Worm (Caenorhabditis elegans) whole organism, L4 larva: ENCODE results near the gene fipr-5.

Source experiments
- F10B5.3 ChIP-seq: sonication (generic microtip); optimal IDR thresholded peaks from 2 replicates; lab custom pipeline; 2016; ENCODE audit warnings: mild to moderate bottlenecking, missing genetic modification characterization, missing compliant biosample characterization
- F26F4.8 ChIP-seq: fragments of 200-800 bp; sonication (Bioruptor generic); conservative IDR thresholded peaks from 2 replicates; pipeline ENCODE4 v1.3.6; 2022; ENCODE audit warnings: missing genetic modification characterization, missing compliant biosample characterization
- R02D3.7 ChIP-seq: fragments of 150-350 bp; sonication (generic microtip); optimal IDR thresholded peaks from 3 replicates; lab custom pipeline; 2014; ENCODE audit warnings: missing biosample characterization, missing genetic modification characterization
- Y105C5A.15 ChIP-seq: fragments of 200-800 bp; sonication (Bioruptor generic); IDR thresholded peaks from 2 replicates; pipeline ENCODE4 v1.3.6; 2022; ENCODE audit warnings: missing genetic modification characterization, missing compliant biosample characterization
- Y48G9A.11 ChIP-seq: fragments of 200-800 bp; sonication (Bioruptor generic); IDR thresholded peaks from 2 replicates; pipeline ENCODE4 v1.3.6; 2022; ENCODE audit warnings: missing genetic modification reagents, missing genetic modification characterization, missing compliant biosample characterization
- ama-1 ChIP-seq: fragments of 150-350 bp; optimal IDR thresholded peaks from 2 replicates; lab custom pipeline; 2014; ENCODE audit warnings: inconsistent platforms, mixed read lengths
- attf-4 ChIP-seq: sonication (generic microtip); optimal IDR thresholded peaks from 3 replicates; lab custom pipeline; 2017; ENCODE audit warnings: missing biosample characterization, missing genetic modification characterization
- daf-19 ChIP-seq: fragments of 200-800 bp; sonication (Bioruptor generic); conservative IDR thresholded peaks from 2 replicates; pipeline ENCODE4 v1.3.6; 2022; ENCODE audit warnings: missing genetic modification characterization, missing compliant biosample characterization
- daf-8 ChIP-seq: fragments of 200-800 bp; sonication (Bioruptor generic); IDR thresholded peaks from 2 replicates; pipeline ENCODE4 v1.3.6; 2022; ENCODE audit warnings: missing genetic modification characterization, missing compliant biosample characterization
- dmd-8 ChIP-seq: fragments of 200-800 bp; sonication (Bioruptor generic); IDR thresholded peaks from 2 replicates; pipeline ENCODE4 v1.3.6; 2022; ENCODE audit warnings: missing genetic modification characterization, missing compliant biosample characterization
- dve-1 ChIP-seq: sonication (generic microtip); optimal IDR thresholded peaks from 2 replicates; lab custom pipeline; 2017; ENCODE audit warnings: antibody characterized with exemption, mild to moderate bottlenecking, missing genetic modification characterization, missing compliant biosample characterization; ENCODE audit not compliant: insufficient read depth
- fkh-10 ChIP-seq: fragments of 150-350 bp; optimal IDR thresholded peaks from 2 replicates; lab custom pipeline; 2014; ENCODE audit warnings: missing biosample characterization, missing genetic modification reagents, missing genetic modification characterization
- fos-1 ChIP-seq: fragments of 150-350 bp; optimal IDR thresholded peaks from 2 replicates; lab custom pipeline; 2014; ENCODE audit warnings: missing biosample characterization, missing genetic modification characterization
- hif-1 ChIP-seq, 2 experiments: sonication (generic microtip); optimal IDR thresholded peaks; 2 replicates each; lab custom pipeline; 2016 to 2017; ENCODE audit warnings: missing compliant biosample characterization in 2 of 2, missing genetic modification characterization in 2 of 2, missing genetic modification reagents in 2 of 2, missing genotype in 2 of 2, mild to moderate bottlenecking in 1 of 2
- lim-7 ChIP-seq: fragments of 200-800 bp; sonication (Bioruptor generic); IDR thresholded peaks from 2 replicates; pipeline ENCODE4 v1.3.6; 2022; ENCODE audit warnings: missing genetic modification characterization, missing compliant biosample characterization
- lin-38 ChIP-seq: fragments of 200-800 bp; sonication (Bioruptor generic); IDR thresholded peaks from 2 replicates; pipeline ENCODE4 v1.3.6; 2022; ENCODE audit warnings: missing genetic modification reagents, missing genetic modification characterization, missing compliant biosample characterization
- madf-5 ChIP-seq, 2 experiments: fragments of 200-800 bp; sonication (Bioruptor generic); IDR thresholded peaks; 2 replicates each; pipeline ENCODE4 v1.3.6; 2022; ENCODE audit warnings: missing compliant biosample characterization in 2 of 2, missing genetic modification characterization in 2 of 2
- madf-9 ChIP-seq: fragments of 200-800 bp; sonication (Bioruptor generic); conservative IDR thresholded peaks from 2 replicates; pipeline ENCODE4 v1.3.6; 2022; ENCODE audit warnings: missing genetic modification reagents, missing genetic modification characterization, missing compliant biosample characterization
- mdt-29 ChIP-seq: fragments of 200-800 bp; sonication (Bioruptor generic); IDR thresholded peaks from 2 replicates; pipeline ENCODE4 v1.3.6; 2022; ENCODE audit warnings: missing genetic modification reagents, missing genetic modification characterization, missing compliant biosample characterization
- mep-1 ChIP-seq: fragments of 150-350 bp; sonication (generic microtip); optimal IDR thresholded peaks from 3 replicates; lab custom pipeline; 2014; ENCODE audit warnings: missing biosample characterization, missing genetic modification characterization
- mxl-2 ChIP-seq: fragments of 200-800 bp; sonication (Bioruptor generic); conservative IDR thresholded peaks from 2 replicates; pipeline ENCODE4 v1.3.6; 2022; ENCODE audit warnings: missing genetic modification reagents, missing genetic modification characterization, missing compliant biosample characterization
- nhr-10 ChIP-seq: fragments of 150-350 bp; optimal IDR thresholded peaks from 2 replicates; lab custom pipeline; 2014; ENCODE audit warnings: missing biosample characterization, missing genetic modification characterization
- nhr-111 ChIP-seq: fragments of 200-800 bp; sonication (Bioruptor generic); optimal IDR thresholded peaks from 2 replicates; lab custom pipeline; 2018; ENCODE audit warnings: mild to moderate bottlenecking, missing genetic modification characterization, missing compliant biosample characterization
- nhr-25 ChIP-seq: sonication (generic microtip); optimal IDR thresholded peaks from 2 replicates; lab custom pipeline; 2017; ENCODE audit warnings: missing genetic modification characterization, mild to moderate bottlenecking, missing compliant biosample characterization, antibody characterized with exemption, moderate library complexity, borderline replicate concordance; ENCODE audit not compliant: insufficient read depth
- nhr-28 ChIP-seq: fragments of 150-350 bp; optimal IDR thresholded peaks from 2 replicates; lab custom pipeline; 2014; ENCODE audit warnings: missing biosample characterization, missing genetic modification characterization
- nhr-48 ChIP-seq: sonication (generic microtip); optimal IDR thresholded peaks from 2 replicates; lab custom pipeline; 2016; ENCODE audit warnings: mild to moderate bottlenecking, missing genetic modification characterization, missing compliant biosample characterization
- nhr-77 ChIP-seq: fragments of 150-350 bp; optimal IDR thresholded peaks from 2 replicates; lab custom pipeline; 2014; ENCODE audit warnings: missing biosample characterization, missing genetic modification characterization
- pha-4 ChIP-seq, 2 experiments: fragments of 150-350 bp in 1 of 2; fragments of 200-800 bp in 1 of 2; sonication (Bioruptor generic) in 1 of 2; IDR thresholded peaks in 1 of 2; optimal IDR thresholded peaks in 1 of 2; 2 replicates each; pipeline versions ENCODE4 v1.3.6 to Lab custom; 2014 to 2022; ENCODE audit warnings: missing genetic modification characterization in 2 of 2, missing genetic modification reagents in 2 of 2, missing biosample characterization in 1 of 2, missing compliant biosample characterization in 1 of 2
- pqm-1 ChIP-seq: sonication (generic microtip); optimal IDR thresholded peaks from 2 replicates; lab custom pipeline; 2017; ENCODE audit warnings: missing biosample characterization, missing genetic modification characterization
- skn-1 ChIP-seq: fragments of 150-350 bp; optimal IDR thresholded peaks from 2 replicates; lab custom pipeline; 2014; ENCODE audit warnings: missing biosample characterization, missing genetic modification characterization
- snpc-4 ChIP-seq: fragments of 150-350 bp; optimal IDR thresholded peaks from 2 replicates; lab custom pipeline; 2014; ENCODE audit warnings: missing biosample characterization, missing genetic modification characterization
- spr-1 ChIP-seq: sonication (generic microtip); optimal IDR thresholded peaks from 2 replicates; lab custom pipeline; 2016; ENCODE audit warnings: mild to moderate bottlenecking, missing genetic modification characterization, missing compliant biosample characterization
- tag-97 ChIP-seq: fragments of 200-800 bp; sonication (Bioruptor generic); IDR thresholded peaks from 2 replicates; pipeline ENCODE4 v1.3.6; 2022; ENCODE audit warnings: missing genetic modification characterization, missing compliant biosample characterization
- tra-1 ChIP-seq: fragments of 200-800 bp; sonication (Bioruptor generic); IDR thresholded peaks from 2 replicates; pipeline ENCODE4 v1.3.6; 2022; ENCODE audit warnings: missing genetic modification reagents, missing genetic modification characterization, missing compliant biosample characterization
- unc-130 ChIP-seq: sonication (generic microtip); optimal IDR thresholded peaks from 2 replicates; lab custom pipeline; 2016; ENCODE audit warnings: missing genetic modification reagents, missing genetic modification characterization, missing compliant biosample characterization
- zag-1 ChIP-seq: fragments of 150-350 bp; optimal IDR thresholded peaks from 2 replicates; lab custom pipeline; 2014; ENCODE audit warnings: missing biosample characterization, missing genetic modification characterization
- ztf-7 ChIP-seq: fragments of 150-350 bp; optimal IDR thresholded peaks from 2 replicates; lab custom pipeline; 2014; ENCODE audit warnings: missing biosample characterization, missing genetic modification characterization

The fipr-5 gene

DNA sequence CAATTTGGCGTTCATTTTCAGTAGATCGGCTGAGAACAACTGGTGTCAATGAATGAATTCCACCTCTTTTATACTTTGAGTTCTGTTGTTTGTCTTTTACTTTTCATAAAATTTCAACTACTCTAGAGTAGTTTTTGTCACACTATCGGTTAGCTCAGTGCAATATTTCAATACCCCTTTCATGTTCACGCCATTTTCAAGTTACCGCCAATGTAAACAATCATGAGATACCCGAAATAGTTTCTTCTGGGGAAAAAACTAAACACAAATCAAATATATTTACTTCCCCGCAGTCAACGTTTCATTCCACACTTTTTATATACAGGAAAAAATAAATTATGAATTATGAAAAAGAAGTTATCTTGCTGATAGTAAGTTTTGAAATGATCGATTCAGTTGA lies 7.1 kb upstream of the fipr-5 start, which contains the start of gene fipr-4:
Gene fipr-4 (minus strand): TSS at position 101 of the 400 bp plus-strand sequence.
- TF ChIP-seq Y105C5A.15 (GFP tag; lab: Robert Waterston, UW) (no peak), ztf-7 (tag; lab: Kevin White, UChicago) (no peak), tag-97 (GFP tag; lab: Robert Waterston, UW) (no peak), hif-1 (tag; optimal IDR thresholded peaks at IDR 0.05; lab: Kevin White, UChicago) (no peak), unc-130 (no peak), fos-1 (no peak), nhr-111 (GFP tag; lab: Kevin White, UChicago) (no peak), tra-1 (no peak), R02D3.7 (tag; lab: Kevin White, UChicago) (no peak), F10B5.3 (tag; lab: Kevin White, UChicago) (no peak), dve-1 (tag; lab: Kevin White, UChicago) (no peak), ama-1 (lab: Kevin White, UChicago) (no peak), daf-8 (no peak), nhr-28 (tag; lab: Kevin White, UChicago) (no peak), attf-4 (tag; lab: Kevin White, UChicago) (no peak)

DNA sequence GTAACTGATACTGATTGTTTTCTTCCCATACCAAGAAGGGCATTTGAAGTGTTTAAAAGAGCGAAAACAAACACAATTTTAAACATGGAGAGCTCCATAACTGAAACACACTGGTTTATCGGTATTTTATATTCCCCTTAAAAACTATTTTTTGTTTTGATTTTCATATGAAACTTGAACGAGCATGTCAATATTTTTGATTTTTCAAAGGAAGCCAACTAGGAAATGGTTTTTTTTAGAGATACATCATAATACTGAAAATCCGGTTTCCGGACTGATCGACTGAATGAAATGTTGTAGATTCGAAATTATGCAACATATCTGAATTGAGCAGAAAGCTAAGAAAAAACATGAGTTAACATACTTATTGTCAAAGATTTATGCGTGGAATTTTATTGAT lies 6.1 kb upstream of the fipr-5 start, which contains the start of gene ttr-19:
Gene ttr-19 (minus strand): TSS at position 101 of the 400 bp plus-strand sequence.
- TF ChIP-seq snpc-4 (tag; lab: Kevin White, UChicago) (no peak), mxl-2 (no peak), nhr-111 (GFP tag; lab: Kevin White, UChicago) (no peak), nhr-77 (tag; lab: Kevin White, UChicago) (no peak), F26F4.8 (GFP tag; lab: Robert Waterston, UW) (no peak), dmd-8 (GFP tag; lab: Robert Waterston, UW) (no peak), pqm-1 (tag; lab: Kevin White, UChicago) (no peak), mdt-29 (no peak), pha-4 (GFP tag; IDR thresholded peaks at IDR 0.05; lab: Robert Waterston, UW) (no peak), pha-4 (tag; optimal IDR thresholded peaks at IDR 0.05; lab: Kevin White, UChicago) (no peak), mep-1 (no peak), daf-19 (no peak), madf-9 (GFP tag; lab: Robert Waterston, UW) (no peak), spr-1 (no peak)
- TF ChIP-seq, all 104 proteins: peak for 0

DNA sequence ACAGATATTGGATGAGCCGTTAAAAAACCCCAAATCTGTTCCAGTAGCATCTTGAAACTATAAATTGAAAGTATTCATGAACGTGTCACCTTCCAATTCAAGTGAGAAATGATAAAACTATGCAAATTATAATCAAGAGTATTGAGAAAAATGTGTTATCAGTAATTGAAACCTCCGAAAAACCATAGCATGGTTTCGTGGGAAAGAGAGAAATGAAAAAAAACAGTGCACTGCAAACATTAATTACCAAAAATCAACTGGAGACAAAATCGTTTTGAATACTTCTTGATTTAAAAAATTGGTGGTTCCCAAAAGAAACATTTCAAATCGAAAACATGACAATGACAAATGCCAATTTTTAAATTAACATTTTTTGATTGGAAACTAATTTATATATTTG lies 4.4 kb upstream of the fipr-5 start, which contains the start of gene daf-36:
Gene daf-36 (minus strand): TSS at position 101 of the 400 bp plus-strand sequence.
- TF ChIP-seq nhr-28 (tag; lab: Kevin White, UChicago) (peak; percentile 39), mep-1 (no peak), nhr-10 (tag; lab: Kevin White, UChicago) (no peak)

DNA sequence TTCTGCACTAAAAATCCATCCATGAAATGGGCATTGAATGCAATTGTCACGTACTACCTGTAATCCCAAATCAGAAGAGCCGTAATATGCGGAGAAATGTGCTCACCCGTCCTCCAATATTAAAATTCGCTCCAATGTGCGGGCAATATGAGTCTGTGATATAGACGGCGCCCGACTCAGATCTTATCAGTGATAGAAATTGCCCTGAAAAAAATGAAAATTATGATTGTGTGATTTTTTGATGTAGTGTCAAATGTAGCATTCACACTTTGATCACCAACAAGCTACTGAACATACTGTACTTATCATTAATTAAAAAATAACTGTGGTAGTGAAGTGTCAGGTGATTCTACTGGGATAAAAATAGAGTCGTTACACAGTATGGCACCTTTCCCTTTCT lies 3.4 kb upstream of the fipr-5 start:
- no peak for TF ChIP-seq fos-1
- no peak for TF ChIP-seq nhr-48 (tag; lab: Kevin White, UChicago)
- TF ChIP-seq zag-1 = no peak
- no peak for TF ChIP-seq Y48G9A.11 (GFP tag; lab: Robert Waterston, UW)
- no peak for TF ChIP-seq dve-1 (tag; lab: Kevin White, UChicago)
- TF ChIP-seq lim-7 (GFP tag; lab: Robert Waterston, UW) = no peak
- no peak for TF ChIP-seq fkh-10 (GFP tag; lab: Kevin White, UChicago)
- no peak for TF ChIP-seq skn-1 (tag; lab: Kevin White, UChicago)
- peak; percentile 73 for TF ChIP-seq pqm-1 (tag; lab: Kevin White, UChicago)
- no peak for TF ChIP-seq F10B5.3 (tag; lab: Kevin White, UChicago)
- no peak for TF ChIP-seq madf-5 (GFP tag; IDR thresholded peaks at IDR 0.05; lab: Robert Waterston, UW)
- no peak for TF ChIP-seq Y105C5A.15 (GFP tag; lab: Robert Waterston, UW)
- TF ChIP-seq nhr-25 (tag; lab: Kevin White, UChicago) = no peak
- TF ChIP-seq nhr-28 (tag; lab: Kevin White, UChicago) = peak; percentile 76
- TF ChIP-seq lin-38 (GFP tag; lab: Robert Waterston, UW) = no peak
